Worm (Caenorhabditis elegans) whole organism, L3 larva: ENCODE results near the gene snr-4.
"Not testable (repeated sequence)": the region's sequence is repeated elsewhere in the genome, so short reads cannot be mapped to it uniquely, and the experiment has no call there.

Experiments used
- ZK546.5 ChIP-seq: sonication (generic microtip); optimal IDR thresholded peaks from 2 replicates; lab custom pipeline; 2017; ENCODE audit warnings: missing biosample characterization, missing genetic modification characterization
- aly-2 ChIP-seq: fragments of 150-350 bp; optimal IDR thresholded peaks from 2 replicates; lab custom pipeline; 2014; ENCODE audit warnings: missing biosample characterization, missing genetic modification characterization
- ceh-9 ChIP-seq: sonication (generic microtip); optimal IDR thresholded peaks from 2 replicates; lab custom pipeline; 2018; ENCODE audit warnings: missing biosample characterization, missing genetic modification characterization
- mml-1 ChIP-seq: fragments of 150-350 bp; sonication (generic microtip); optimal IDR thresholded peaks from 3 replicates; lab custom pipeline; 2014; ENCODE audit warnings: missing biosample characterization, missing genetic modification characterization
- nfya-1 ChIP-seq: sonication (generic microtip); optimal IDR thresholded peaks from 2 replicates; lab custom pipeline; 2017; ENCODE audit warnings: missing genetic modification characterization, mild to moderate bottlenecking, missing compliant biosample characterization, antibody characterized with exemption, moderate library complexity; ENCODE audit not compliant: insufficient read depth
- nhr-237 ChIP-seq: fragments of 150-350 bp; optimal IDR thresholded peaks from 2 replicates; lab custom pipeline; 2014; ENCODE audit warnings: missing biosample characterization, missing genetic modification characterization
- nhr-76 ChIP-seq: fragments of 150-350 bp; sonication (generic microtip); optimal IDR thresholded peaks from 5 replicates; lab custom pipeline; 2014; ENCODE audit warnings: missing biosample characterization, missing genetic modification characterization
- sea-2 ChIP-seq: fragments of 150-350 bp; sonication (generic microtip); optimal IDR thresholded peaks from 4 replicates; lab custom pipeline; 2014; ENCODE audit warnings: missing biosample characterization, missing genetic modification reagents, missing genetic modification characterization
- unc-39 ChIP-seq: sonication (generic microtip); optimal IDR thresholded peaks from 4 replicates; lab custom pipeline; 2017; ENCODE audit warnings: missing biosample characterization, missing genetic modification characterization
- unc-62 ChIP-seq: fragments of 150-350 bp; sonication (generic microtip); optimal IDR thresholded peaks from 4 replicates; lab custom pipeline; 2014; ENCODE audit warnings: missing biosample characterization, missing genetic modification reagents, missing genetic modification characterization

DNA sequence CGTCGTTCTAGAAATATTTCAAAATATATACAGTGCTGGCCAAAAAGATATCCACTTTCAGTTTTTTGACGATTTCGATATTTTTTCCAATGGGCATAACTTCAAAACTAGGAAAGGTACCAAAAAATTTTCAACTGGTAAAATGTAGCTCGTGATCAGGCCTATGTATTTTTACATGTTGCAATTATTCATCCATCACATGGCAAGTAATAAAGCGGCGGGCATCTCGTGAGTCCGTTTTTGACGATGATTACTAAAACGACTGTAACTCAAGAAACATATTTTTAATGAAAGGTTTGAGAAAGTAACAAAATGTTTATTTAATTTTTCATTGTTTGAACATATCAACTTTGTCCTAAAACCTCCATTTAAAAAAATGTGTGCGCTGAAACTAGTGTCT is 40.5 kb upstream of the snr-4 start, which contains the start of gene F10C2.3:
- not testable (repeated sequence) for TF ChIP-seq unc-62; ceh-9 (tag; lab: Kevin White, UChicago); nfya-1 (tag; lab: Kevin White, UChicago); nhr-237 (tag; lab: Kevin White, UChicago); sea-2 (GFP tag; lab: Kevin White, UChicago); unc-39 (tag; lab: Kevin White, UChicago); nhr-76 (tag; lab: Kevin White, UChicago); aly-2; ZK546.5 (tag; lab: Kevin White, UChicago); mml-1 (tag; lab: Kevin White, UChicago)
